Fruit fly (Drosophila melanogaster) whole organism, prepupa: ENCODE measurements around the gene CG14420.

Experiments used
- Blimp-1 ChIP-seq: fragments of 200-800 bp; sonication (Bioruptor generic); optimal IDR thresholded peaks from 3 replicates; lab custom pipeline; 2017; ENCODE audit warnings: missing biosample characterization, missing genetic modification characterization, mild to moderate bottlenecking, moderate library complexity, missing genetic modification reagents
- CG32006 ChIP-seq: fragments of 200-800 bp; sonication (Bioruptor generic); optimal IDR thresholded peaks from 3 replicates; lab custom pipeline; 2017; ENCODE audit warnings: missing biosample characterization, mild to moderate bottlenecking, missing genetic modification characterization
- CG9139 ChIP-seq: fragments of 200-800 bp; sonication (Bioruptor generic); optimal IDR thresholded peaks from 3 replicates; lab custom pipeline; 2017; ENCODE audit warnings: missing biosample characterization, mild to moderate bottlenecking, missing genetic modification characterization
- Ets21C ChIP-seq: fragments of 200-800 bp; sonication (Bioruptor generic); optimal IDR thresholded peaks from 3 replicates; lab custom pipeline; 2016; ENCODE audit warnings: missing biosample characterization, missing genetic modification characterization
- Hr4 ChIP-seq: fragments of 200-800 bp; sonication (Bioruptor generic); optimal IDR thresholded peaks from 3 replicates; lab custom pipeline; 2016; ENCODE audit warnings: missing biosample characterization, missing genetic modification characterization
- Sox102F ChIP-seq: fragments of 200-800 bp; sonication (Bioruptor generic); optimal IDR thresholded peaks from 2 replicates; lab custom pipeline; 2016; ENCODE audit warnings: missing biosample characterization, mild to moderate bottlenecking, missing genetic modification characterization
- Sox15 ChIP-seq: fragments of 200-800 bp; sonication (Bioruptor generic); optimal IDR thresholded peaks from 3 replicates; lab custom pipeline; 2016; ENCODE audit warnings: missing biosample characterization, missing genetic modification characterization
- acj6 ChIP-seq: fragments of 200-800 bp; sonication (Bioruptor generic); optimal IDR thresholded peaks from 3 replicates; lab custom pipeline; 2016; ENCODE audit warnings: missing biosample characterization, missing genetic modification characterization
- dsx ChIP-seq: fragments of 200-800 bp; optimal IDR thresholded peaks from 3 replicates; lab custom pipeline; 2019; ENCODE audit warnings: missing biosample characterization, mild to moderate bottlenecking, missing genetic modification characterization, moderate library complexity; ENCODE audit not compliant: poor library complexity, severe bottlenecking
- salr ChIP-seq, 2 experiments: fragments of 200-800 bp; sonication (Bioruptor generic); optimal IDR thresholded peaks; 3 replicates each; lab custom pipeline; 2016 to 2018; ENCODE audit warnings: missing biosample characterization in 2 of 2, missing genetic modification characterization in 2 of 2, mild to moderate bottlenecking in 1 of 2
- topi ChIP-seq: fragments of 200-800 bp; sonication (Bioruptor generic); optimal IDR thresholded peaks from 3 replicates; lab custom pipeline; 2016; ENCODE audit warnings: missing biosample characterization, missing genetic modification characterization

DNA sequence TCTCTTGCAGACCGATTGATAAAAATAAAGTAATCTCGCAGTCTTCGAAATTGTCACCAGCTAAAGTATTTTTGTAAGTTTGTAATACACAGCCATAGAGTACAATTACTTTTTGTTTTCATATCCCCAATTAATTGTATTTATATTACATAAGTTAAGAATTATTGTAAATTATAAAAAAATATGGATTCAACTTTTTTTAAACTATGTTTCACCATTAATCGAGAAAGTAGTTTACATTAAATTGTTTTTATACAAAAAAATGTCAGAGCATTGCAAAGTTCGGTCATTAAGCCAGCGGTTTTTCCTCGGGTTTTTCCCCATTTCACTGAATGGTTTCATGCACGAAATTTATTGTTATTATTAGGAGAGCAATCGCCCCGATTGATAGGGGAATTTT, 41.6 kb downstream of the CG14420 start:
- no peak for TF ChIP-seq Sox102F
- TF ChIP-seq dsx (GFP tag; lab: Kevin White, UChicago) = no peak
- no peak for TF ChIP-seq Ets21C
- no peak for TF ChIP-seq Hr4 (GFP tag; lab: Kevin White, UChicago)
- no peak for TF ChIP-seq Blimp-1 (GFP tag; lab: Kevin White, UChicago)
- TF ChIP-seq CG9139 (GFP tag; lab: Kevin White, UChicago) = no peak
- TF ChIP-seq CG32006 (GFP tag; lab: Kevin White, UChicago) = no peak
- no peak for TF ChIP-seq topi (GFP tag; lab: Kevin White, UChicago)
- TF ChIP-seq salr (GFP tag; optimal IDR thresholded peaks at IDR 0.05; lab: Kevin White, UChicago) = no peak
- no peak for TF ChIP-seq Sox15
- no peak for TF ChIP-seq acj6
